Worm (Caenorhabditis elegans) whole organism, L3 larva: ENCODE results near the gene nhr-68.

ENCODE experiments used
- R02D3.7 ChIP-seq: fragments of 150-350 bp; optimal IDR thresholded peaks from 2 replicates; lab custom pipeline; 2014; ENCODE audit warnings: missing biosample characterization, missing genetic modification characterization
- ZK546.5 ChIP-seq: sonication (generic microtip); optimal IDR thresholded peaks from 2 replicates; lab custom pipeline; 2017; ENCODE audit warnings: missing biosample characterization, missing genetic modification characterization
- aly-2 ChIP-seq: fragments of 150-350 bp; optimal IDR thresholded peaks from 2 replicates; lab custom pipeline; 2014; ENCODE audit warnings: missing biosample characterization, missing genetic modification characterization
- ama-1 ChIP-seq: fragments of 150-350 bp; optimal IDR thresholded peaks from 2 replicates; lab custom pipeline; 2018
- ceh-16 ChIP-seq: sonication (generic microtip); optimal IDR thresholded peaks from 2 replicates; lab custom pipeline; 2017; ENCODE audit warnings: missing biosample characterization, missing genetic modification characterization
- ceh-28 ChIP-seq: fragments of 150-350 bp; optimal IDR thresholded peaks from 2 replicates; lab custom pipeline; 2014; ENCODE audit warnings: missing biosample characterization, missing genetic modification reagents, missing genetic modification characterization
- ceh-82 ChIP-seq: fragments of 150-350 bp; optimal IDR thresholded peaks from 2 replicates; lab custom pipeline; 2014; ENCODE audit warnings: missing biosample characterization, missing genetic modification characterization
- ceh-9 ChIP-seq: sonication (generic microtip); optimal IDR thresholded peaks from 2 replicates; lab custom pipeline; 2018; ENCODE audit warnings: missing biosample characterization, missing genetic modification characterization
- daf-12 ChIP-seq: fragments of 150-350 bp; optimal IDR thresholded peaks from 2 replicates; lab custom pipeline; 2014; ENCODE audit warnings: missing biosample characterization, missing genetic modification reagents, missing genetic modification characterization
- egl-27 ChIP-seq: sonication (generic microtip); optimal IDR thresholded peaks from 4 replicates; lab custom pipeline; 2017; ENCODE audit warnings: missing biosample characterization, missing genetic modification reagents, missing genetic modification characterization
- egl-5 ChIP-seq: fragments of 150-350 bp; optimal IDR thresholded peaks from 2 replicates; lab custom pipeline; 2017; ENCODE audit warnings: missing biosample characterization, missing genetic modification reagents, missing genetic modification characterization, inconsistent platforms
- elt-1 ChIP-seq: fragments of 150-350 bp; optimal IDR thresholded peaks from 2 replicates; lab custom pipeline; 2014; ENCODE audit warnings: missing biosample characterization, missing genetic modification characterization
- elt-2 ChIP-seq: sonication (generic microtip); optimal IDR thresholded peaks from 2 replicates; lab custom pipeline; 2016; ENCODE audit warnings: missing genetic modification reagents, mild to moderate bottlenecking, missing genetic modification characterization, missing compliant biosample characterization
- elt-3 ChIP-seq, 3 experiments: fragments of 150-350 bp in 1 of 3; sonication (generic microtip) in 2 of 3; optimal IDR thresholded peaks; 2 replicates in 2 of 3; 4 replicates in 1 of 3; lab custom pipeline; 2014 to 2017; ENCODE audit warnings: missing biosample characterization in 3 of 3, missing genetic modification characterization in 3 of 3
- fkh-10 ChIP-seq: sonication (generic microtip); optimal IDR thresholded peaks from 2 replicates; lab custom pipeline; 2017; ENCODE audit warnings: missing biosample characterization, missing genetic modification reagents, missing genetic modification characterization
- fkh-2 ChIP-seq: fragments of 150-350 bp; optimal IDR thresholded peaks from 2 replicates; lab custom pipeline; 2014; ENCODE audit warnings: missing biosample characterization, missing genetic modification reagents, missing genetic modification characterization
- fos-1 ChIP-seq: fragments of 150-350 bp; optimal IDR thresholded peaks from 2 replicates; lab custom pipeline; 2014; ENCODE audit warnings: missing biosample characterization, missing genetic modification characterization
- jun-1 ChIP-seq: fragments of 150-350 bp; optimal IDR thresholded peaks from 2 replicates; lab custom pipeline; 2014; ENCODE audit warnings: missing biosample characterization, missing genetic modification reagents, missing genetic modification characterization
- lin-15B ChIP-seq: fragments of 150-350 bp; optimal IDR thresholded peaks from 2 replicates; lab custom pipeline; 2014; ENCODE audit warnings: missing biosample characterization, missing genetic modification characterization
- lsy-12 ChIP-seq: sonication (generic microtip); optimal IDR thresholded peaks from 2 replicates; lab custom pipeline; 2016; ENCODE audit warnings: mild to moderate bottlenecking, missing genetic modification characterization, missing compliant biosample characterization
- mdl-1 ChIP-seq: fragments of 150-350 bp; optimal IDR thresholded peaks from 2 replicates; lab custom pipeline; 2014; ENCODE audit warnings: missing biosample characterization, missing genetic modification characterization
- nfya-1 ChIP-seq: sonication (generic microtip); optimal IDR thresholded peaks from 2 replicates; lab custom pipeline; 2017; ENCODE audit warnings: missing genetic modification characterization, mild to moderate bottlenecking, missing compliant biosample characterization, antibody characterized with exemption, moderate library complexity; ENCODE audit not compliant: insufficient read depth
- nhr-11 ChIP-seq: fragments of 150-350 bp; optimal IDR thresholded peaks from 2 replicates; lab custom pipeline; 2014; ENCODE audit warnings: missing biosample characterization, missing genetic modification characterization
- nhr-12 ChIP-seq: fragments of 150-350 bp; optimal IDR thresholded peaks from 2 replicates; lab custom pipeline; 2014; ENCODE audit warnings: missing biosample characterization, missing genetic modification characterization
- nhr-237 ChIP-seq: fragments of 150-350 bp; optimal IDR thresholded peaks from 2 replicates; lab custom pipeline; 2014; ENCODE audit warnings: missing biosample characterization, missing genetic modification characterization
- nhr-25 ChIP-seq: sonication (generic microtip); optimal IDR thresholded peaks from 2 replicates; lab custom pipeline; 2017; ENCODE audit warnings: missing biosample characterization, missing genetic modification characterization
- nhr-28 ChIP-seq: fragments of 150-350 bp; optimal IDR thresholded peaks from 2 replicates; lab custom pipeline; 2014; ENCODE audit warnings: missing biosample characterization, missing genetic modification characterization
- nhr-43 ChIP-seq: sonication (generic microtip); optimal IDR thresholded peaks from 2 replicates; lab custom pipeline; 2016; ENCODE audit warnings: mild to moderate bottlenecking, missing genetic modification characterization, missing compliant biosample characterization; ENCODE audit not compliant: poor library complexity, severe bottlenecking
- nhr-67 ChIP-seq: fragments of 150-350 bp; optimal IDR thresholded peaks from 2 replicates; lab custom pipeline; 2014; ENCODE audit warnings: missing biosample characterization, missing genetic modification characterization
- nhr-76 ChIP-seq: fragments of 150-350 bp; sonication (generic microtip); optimal IDR thresholded peaks from 5 replicates; lab custom pipeline; 2014; ENCODE audit warnings: missing biosample characterization, missing genetic modification characterization
- nhr-77 ChIP-seq: fragments of 150-350 bp; optimal IDR thresholded peaks from 2 replicates; lab custom pipeline; 2014; ENCODE audit warnings: missing biosample characterization, missing genetic modification characterization
- pha-4 ChIP-seq: fragments of 150-350 bp; optimal IDR thresholded peaks from 2 replicates; lab custom pipeline; 2014; ENCODE audit warnings: missing biosample characterization, missing genetic modification reagents, missing genetic modification characterization
- pqm-1 ChIP-seq: fragments of 150-350 bp; optimal IDR thresholded peaks from 2 replicates; lab custom pipeline; 2017; ENCODE audit warnings: missing biosample characterization, missing genetic modification characterization, inconsistent platforms
- sea-2 ChIP-seq: fragments of 150-350 bp; sonication (generic microtip); optimal IDR thresholded peaks from 4 replicates; lab custom pipeline; 2014; ENCODE audit warnings: missing biosample characterization, missing genetic modification reagents, missing genetic modification characterization
- skn-1 ChIP-seq: fragments of 150-350 bp; optimal IDR thresholded peaks from 2 replicates; lab custom pipeline; 2014; ENCODE audit warnings: missing biosample characterization, missing genetic modification characterization
- snpc-4 ChIP-seq: fragments of 150-350 bp; optimal IDR thresholded peaks from 2 replicates; lab custom pipeline; 2014; ENCODE audit warnings: missing biosample characterization, missing genetic modification characterization
- tbx-2 ChIP-seq: sonication (generic microtip); optimal IDR thresholded peaks from 2 replicates; lab custom pipeline; 2016; ENCODE audit warnings: mild to moderate bottlenecking, missing genetic modification characterization, missing compliant biosample characterization
- unc-39 ChIP-seq: sonication (generic microtip); optimal IDR thresholded peaks from 4 replicates; lab custom pipeline; 2017; ENCODE audit warnings: missing biosample characterization, missing genetic modification characterization
- unc-62 ChIP-seq: fragments of 150-350 bp; sonication (generic microtip); optimal IDR thresholded peaks from 4 replicates; lab custom pipeline; 2014; ENCODE audit warnings: missing biosample characterization, missing genetic modification reagents, missing genetic modification characterization
- zag-1 ChIP-seq: fragments of 150-350 bp; optimal IDR thresholded peaks from 2 replicates; lab custom pipeline; 2014; ENCODE audit warnings: missing biosample characterization, missing genetic modification characterization
- ztf-11 ChIP-seq: fragments of 150-350 bp; optimal IDR thresholded peaks from 2 replicates; lab custom pipeline; 2014; ENCODE audit warnings: missing biosample characterization, missing genetic modification characterization
- ztf-4 ChIP-seq: fragments of 150-350 bp; optimal IDR thresholded peaks from 2 replicates; lab custom pipeline; 2014; ENCODE audit warnings: missing biosample characterization, missing genetic modification characterization

Gene nhr-68

ce11 chrV:11583212-11583611 is 10.0 kb downstream of the nhr-68 start, which contains the start of gene srx-88:
Gene srx-88 (plus strand): TSS chrV:11583512.
- TF ChIP-seq lsy-12, result no peak
- TF ChIP-seq sea-2, result no peak
- no peak for TF ChIP-seq elt-2
- TF ChIP-seq snpc-4 (tag; lab: Kevin White, UChicago), result no peak
- TF ChIP-seq egl-27, result no peak
- TF ChIP-seq nhr-28 (tag; lab: Kevin White, UChicago), result no peak
- TF ChIP-seq nhr-67, result no peak
- no peak for TF ChIP-seq daf-12 (tag; lab: Kevin White, UChicago)
- no peak for TF ChIP-seq mdl-1
- TF ChIP-seq nfya-1 (tag; lab: Kevin White, UChicago), result no peak
- no peak for TF ChIP-seq aly-2 (tag; lab: Kevin White, UChicago)
- TF ChIP-seq elt-1 (tag; lab: Kevin White, UChicago), result no peak
- no peak for TF ChIP-seq ceh-16 (tag; lab: Kevin White, UChicago)
- no peak for TF ChIP-seq pha-4
- TF ChIP-seq, all 47 proteins: peak for 0

- peak; percentile 34 for TF ChIP-seq pqm-1
- no peak for TF ChIP-seq ceh-9
- no peak for TF ChIP-seq lsy-12
- TF ChIP-seq ZK546.5 (tag; lab: Kevin White, UChicago), result no peak
- TF ChIP-seq lin-15B (tag; lab: Kevin White, UChicago), result no peak
- peak; percentile 40 for TF ChIP-seq ceh-82 (tag; lab: Kevin White, UChicago)
- TF ChIP-seq fkh-10, result no peak
- TF ChIP-seq jun-1, result no peak
- TF ChIP-seq nhr-76 (tag; lab: Kevin White, UChicago), result no peak
- peak in 1 of 3 experiments; percentile 57 for TF ChIP-seq elt-3 (tag; optimal IDR thresholded peaks at IDR 0.05; lab: Kevin White, UChicago)
- TF ChIP-seq fos-1 (tag; lab: Kevin White, UChicago), result no peak
- peak; percentile 18 for TF ChIP-seq nhr-77 (tag; lab: Kevin White, UChicago)
- no peak for TF ChIP-seq unc-62 (GFP tag; lab: Kevin White, UChicago)
- peak; percentile 16 for TF ChIP-seq elt-2
- no peak for TF ChIP-seq nhr-11
- TF ChIP-seq nhr-43 (tag; lab: Kevin White, UChicago), result peak; percentile 74
- TF ChIP-seq egl-27, result no peak
- TF ChIP-seq nhr-237 (tag; lab: Kevin White, UChicago), result no peak
- no peak for TF ChIP-seq skn-1 (tag; lab: Kevin White, UChicago)
- TF ChIP-seq nfya-1 (tag; lab: Kevin White, UChicago), result peak; percentile 5
- no peak for TF ChIP-seq tbx-2 (tag; lab: Kevin White, UChicago)
- TF ChIP-seq snpc-4 (tag; lab: Kevin White, UChicago), result peak; percentile 95
- no peak for TF ChIP-seq daf-12 (tag; lab: Kevin White, UChicago)
- TF ChIP-seq mdl-1, result no peak
- no peak for TF ChIP-seq ceh-16 (tag; lab: Kevin White, UChicago)
- peak; percentile 60 for TF ChIP-seq ama-1
- no peak for TF ChIP-seq sea-2
- TF ChIP-seq nhr-25 (tag; lab: Kevin White, UChicago), result peak; percentile 41
- TF ChIP-seq, all 47 proteins: peak for 10
Observed at ce11 chrV:11585122-11585521, 11.9 kb downstream of the nhr-68 start.

- TF ChIP-seq ceh-28 (tag; lab: Kevin White, UChicago) (no peak), fos-1 (tag; lab: Kevin White, UChicago) (no peak), jun-1 (no peak), nhr-28 (tag; lab: Kevin White, UChicago) (no peak), unc-39 (tag; lab: Kevin White, UChicago) (no peak), skn-1 (tag; lab: Kevin White, UChicago) (no peak), lsy-12 (no peak), fkh-2 (tag; lab: Kevin White, UChicago) (no peak), egl-5 (no peak), unc-62 (GFP tag; lab: Kevin White, UChicago) (no peak), R02D3.7 (tag; lab: Kevin White, UChicago) (no peak), ztf-4 (tag; lab: Kevin White, UChicago) (no peak), nfya-1 (tag; lab: Kevin White, UChicago) (no peak), ztf-11 (tag; lab: Kevin White, UChicago) (no peak), zag-1 (no peak), nhr-12 (tag; lab: Kevin White, UChicago) (no peak), nhr-237 (tag; lab: Kevin White, UChicago) (no peak)
Observed at ce11 chrV:11589433-11589832, 16.2 kb downstream of the nhr-68 start, which contains the start of gene srx-82. Gene srx-82 (plus strand): TSS chrV:11589733.
